Fruit fly (Drosophila melanogaster): ENCODE measurements around the gene CG14731.

The CG14731 gene

dm6 chr3R:11930962-11931361 is at the start of gene CG14731:
Gene CG14731, plus strand, starts transcription at chr3R:11931262.
- TF ChIP-seq Ets21C (GFP tag; optimal IDR thresholded peaks at IDR 0.05) (no peak), CG10631 (GFP tag; optimal IDR thresholded peaks at IDR 0.05) (no peak), lz (GFP tag; optimal IDR thresholded peaks at IDR 0.05) (no peak), CG1621 (tag; optimal IDR thresholded peaks at IDR 0.05) (no peak), ss (GFP tag; optimal IDR thresholded peaks at IDR 0.05) (no peak), CG6854 (GFP tag; optimal IDR thresholded peaks at IDR 0.05) (no peak), CG9139 (GFP tag; optimal IDR thresholded peaks at IDR 0.05) (no peak), CG8119 (GFP tag; IDR thresholded peaks at IDR 0.05) (no peak), CG11902 (GFP tag; optimal IDR thresholded peaks at IDR 0.05) (no peak), Eip75B (GFP tag; optimal IDR thresholded peaks at IDR 0.05) (no peak), Ets96B (tag; optimal IDR thresholded peaks at IDR 0.05) (no peak)

- peak; percentile 69 for TF ChIP-seq CG32006 (GFP tag; optimal IDR thresholded peaks at IDR 0.05)
- TF ChIP-seq CG11902 (GFP tag; optimal IDR thresholded peaks at IDR 0.05) = peak; percentile 62
- TF ChIP-seq CG4318 (GFP tag; optimal IDR thresholded peaks at IDR 0.05) = peak; percentile 59
- peak; percentile 50; the same call in 1 of the 3 replicates for TF ChIP-seq CG8119 (GFP tag; IDR thresholded peaks at IDR 0.05)
- TF ChIP-seq Eip75B (GFP tag; optimal IDR thresholded peaks at IDR 0.05) = peak; percentile 71
- peak; percentile 80 for TF ChIP-seq CG10631 (GFP tag; optimal IDR thresholded peaks at IDR 0.05)
- TF ChIP-seq Hr39 (GFP tag; optimal IDR thresholded peaks at IDR 0.05) = peak; percentile 75
- peak; percentile 78 for TF ChIP-seq lz (GFP tag; optimal IDR thresholded peaks at IDR 0.05)
- no peak for TF ChIP-seq svp (GFP tag)
- peak; percentile 71; the same call in 2 of the 3 replicates for TF ChIP-seq CG6163 (GFP tag; IDR thresholded peaks at IDR 0.05)
- no peak for TF ChIP-seq CG6276 (GFP tag; optimal IDR thresholded peaks at IDR 0.05)
- no peak for TF ChIP-seq net (GFP tag; optimal IDR thresholded peaks at IDR 0.05)
- TF ChIP-seq Sox102F (GFP tag; optimal IDR thresholded peaks at IDR 0.05) = peak; percentile 40
- TF ChIP-seq dac (GFP tag; optimal IDR thresholded peaks at IDR 0.05) = peak; percentile 54
- TF ChIP-seq Ets96B (tag; optimal IDR thresholded peaks at IDR 0.05) = peak; percentile 54
- peak; percentile 2 for TF ChIP-seq CG8632 (GFP tag; optimal IDR thresholded peaks at IDR 0.05)
- TF ChIP-seq pdm3 (GFP tag; optimal IDR thresholded peaks at IDR 0.05) = peak; percentile 77
- TF ChIP-seq Met (GFP tag; optimal IDR thresholded peaks at IDR 0.05) = no peak
- no peak for TF ChIP-seq CG7368 (GFP tag; optimal IDR thresholded peaks at IDR 0.05)
- peak; percentile 64 for TF ChIP-seq Ets21C (GFP tag; optimal IDR thresholded peaks at IDR 0.05)
- peak; percentile 53; the same call in 1 of the 2 replicates for TF ChIP-seq CG15336 (GFP tag; IDR thresholded peaks at IDR 0.05)
- TF ChIP-seq acj6 (GFP tag; optimal IDR thresholded peaks at IDR 0.05) = peak; percentile 81
- TF ChIP-seq CG6854 (GFP tag; optimal IDR thresholded peaks at IDR 0.05) = no peak
- TF ChIP-seq dsx (GFP tag; optimal IDR thresholded peaks at IDR 0.05; ENCODE audit: poor library complexity, severe bottlenecking) = no peak
- TF ChIP-seq Eip93F (GFP tag; optimal IDR thresholded peaks at IDR 0.05) = peak; percentile 45
- peak; percentile 35 for TF ChIP-seq CG1621 (tag; optimal IDR thresholded peaks at IDR 0.05)
- peak; percentile 63 for TF ChIP-seq CG10669 (GFP tag; optimal IDR thresholded peaks at IDR 0.05)
- TF ChIP-seq ss (GFP tag; optimal IDR thresholded peaks at IDR 0.05) = no peak
- peak; percentile 81 for TF ChIP-seq Hr4 (GFP tag; optimal IDR thresholded peaks at IDR 0.05)
- TF ChIP-seq CG3919 (GFP tag; optimal IDR thresholded peaks at IDR 0.05) = peak; percentile 72
- TF ChIP-seq CG3032 (tag; optimal IDR thresholded peaks at IDR 0.05) = peak; percentile 82
- TF ChIP-seq salr (GFP tag; optimal IDR thresholded peaks at IDR 0.05) = no peak
- peak; percentile 65 for TF ChIP-seq topi (GFP tag; optimal IDR thresholded peaks at IDR 0.05)
- TF ChIP-seq Gug (GFP tag; IDR thresholded peaks at IDR 0.05) = peak; percentile 80
- peak; percentile 69 for TF ChIP-seq Sox15 (GFP tag; optimal IDR thresholded peaks at IDR 0.05)
- TF ChIP-seq Eip78C (GFP tag) = peak; percentile 85
- peak; percentile 75 for TF ChIP-seq cyc (GFP tag; optimal IDR thresholded peaks at IDR 0.05)
- peak; percentile 50; the same call in 1 of the 2 replicates for TF ChIP-seq CG11294 (GFP tag; IDR thresholded peaks at IDR 0.05)
- peak; percentile 38 for TF ChIP-seq CG34406 (GFP tag; optimal IDR thresholded peaks at IDR 0.05)
- no peak for TF ChIP-seq Hr38 (GFP tag; optimal IDR thresholded peaks at IDR 0.05)
- no peak for TF ChIP-seq fd85E (GFP tag; optimal IDR thresholded peaks at IDR 0.05)
- TF ChIP-seq CG6792 (GFP tag; optimal IDR thresholded peaks at IDR 0.05) = peak; percentile 39
- peak; percentile 3 for TF ChIP-seq Lpt (GFP tag; optimal IDR thresholded peaks at IDR 0.05)
- no peak for TF ChIP-seq CG11762 (GFP tag; optimal IDR thresholded peaks at IDR 0.05; ENCODE audit: insufficient read depth)
- peak; percentile 74 for TF ChIP-seq esn (GFP tag; optimal IDR thresholded peaks at IDR 0.05)
- no peak for TF ChIP-seq vri (GFP tag; optimal IDR thresholded peaks at IDR 0.05)
- peak; percentile 82 for TF ChIP-seq eg (GFP tag; IDR thresholded peaks at IDR 0.05)
These were observed 48.5 kb upstream of the CG14731 start, which contains the start of the genes CG6962 and CG31368 for dm6 chr3R:11882506-11882953. Gene CG6962, minus strand, starts transcription at chr3R:11882534. Gene CG31368, plus strand, starts transcription at chr3R:11882790.
